Worm (Caenorhabditis elegans): ENCODE data around the gene R05A10.8.

DNA sequence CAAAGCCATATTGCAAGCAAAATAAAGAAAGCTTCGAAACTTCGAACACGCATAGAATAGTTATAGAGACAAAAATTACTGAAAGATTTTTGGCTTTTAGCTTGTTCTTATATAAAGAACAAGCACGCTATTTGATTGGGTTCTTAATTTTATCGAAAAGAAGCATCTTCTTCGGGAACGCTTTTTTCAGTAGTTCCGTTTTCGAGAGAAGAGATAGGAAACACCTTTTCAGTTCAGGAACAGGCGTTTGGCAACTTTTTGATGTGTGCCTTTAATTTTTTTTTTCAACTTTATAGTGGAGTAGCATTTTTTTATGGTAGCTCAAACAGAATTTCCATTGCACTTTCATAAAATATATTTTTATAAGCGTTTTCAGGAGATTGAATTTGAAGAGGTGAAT lies 4.8 kb upstream of the R05A10.8 start, which contains the start of gene R05A10.7:
- TF ChIP-seq aly-2 (tag; optimal IDR thresholded peaks at IDR 0.05) (no peak), ama-1 (optimal IDR thresholded peaks at IDR 0.05) (no peak), dmd-9 (GFP tag; IDR thresholded peaks at IDR 0.05) (no peak), daf-12 (tag; optimal IDR thresholded peaks at IDR 0.05) (no peak), hlh-30 (tag; optimal IDR thresholded peaks at IDR 0.05; ENCODE audit: insufficient read depth) (no peak), lsy-2 (tag; optimal IDR thresholded peaks at IDR 0.05) (no peak)

Measured in whole organism, L4 larva.